Fruit fly (Drosophila melanogaster) whole organism, embryonic: ENCODE data around the gene CG5326.

ENCODE experiments used
- Ada2b ChIP-seq: fragments of 200-800 bp; sonication (Bioruptor generic); IDR thresholded peaks from 2 replicates; pipeline ENCODE4 v1.3.6; 2022; ENCODE audit warnings: missing biosample characterization, missing genetic modification characterization
- CG10565 ChIP-seq: fragments of 200-800 bp; sonication (Bioruptor generic); optimal IDR thresholded peaks from 3 replicates; lab custom pipeline; 2016; ENCODE audit warnings: missing biosample characterization, mild to moderate bottlenecking, missing genetic modification characterization
- CG13123 ChIP-seq: fragments of 200-800 bp; sonication (Bioruptor generic); optimal IDR thresholded peaks from 2 replicates; lab custom pipeline; 2016; ENCODE audit warnings: missing biosample characterization, missing genetic modification characterization
- CG14014 ChIP-seq: fragments of 200-800 bp; sonication (Bioruptor generic); IDR thresholded peaks from 2 replicates; pipeline ENCODE4 v1.3.6; 2022; ENCODE audit warnings: missing biosample characterization, missing genetic modification characterization
- CG14667 ChIP-seq: fragments of 200-800 bp; sonication (Bioruptor generic); IDR thresholded peaks from 2 replicates; pipeline ENCODE4 v1.3.6; 2022; ENCODE audit warnings: missing biosample characterization, missing genetic modification characterization
- CG15479 ChIP-seq: fragments of 200-800 bp; sonication (Bioruptor generic); optimal IDR thresholded peaks from 3 replicates; lab custom pipeline; 2019; ENCODE audit warnings: missing biosample characterization, mild to moderate bottlenecking, missing genetic modification characterization, moderate library complexity
- CG15601 ChIP-seq: fragments of 200-800 bp; sonication (Bioruptor generic); optimal IDR thresholded peaks from 3 replicates; lab custom pipeline; 2019; ENCODE audit warnings: missing biosample characterization, mild to moderate bottlenecking, missing genetic modification characterization, moderate library complexity
- CG16813 ChIP-seq: fragments of 200-800 bp; sonication (Bioruptor generic); IDR thresholded peaks from 3 replicates; pipeline ENCODE4 v1.3.6; 2022; ENCODE audit warnings: missing biosample characterization, missing genetic modification characterization; ENCODE audit not compliant: partially characterized antibody
- CG17568 ChIP-seq: fragments of 200-800 bp; sonication (Bioruptor generic); optimal IDR thresholded peaks from 2 replicates; lab custom pipeline; 2018; ENCODE audit warnings: missing biosample characterization, mild to moderate bottlenecking, missing genetic modification characterization, moderate library complexity
- CG1792 ChIP-seq: fragments of 200-800 bp; sonication (Bioruptor generic); optimal IDR thresholded peaks from 2 replicates; lab custom pipeline; 2016; ENCODE audit warnings: missing biosample characterization, missing genetic modification characterization
- CG18599 ChIP-seq: fragments of 200-800 bp; sonication (Bioruptor generic); optimal IDR thresholded peaks from 3 replicates; lab custom pipeline; 2017; ENCODE audit warnings: missing biosample characterization, missing genetic modification characterization, mild to moderate bottlenecking, moderate library complexity, missing genetic modification reagents
- CG2875 ChIP-seq: fragments of 200-800 bp; sonication (Bioruptor generic); optimal IDR thresholded peaks from 2 replicates; lab custom pipeline; 2017; ENCODE audit warnings: missing biosample characterization, mild to moderate bottlenecking, missing genetic modification characterization, missing genetic modification reagents
- CG2889 ChIP-seq: fragments of 200-800 bp; sonication (Bioruptor generic); IDR thresholded peaks from 3 replicates; pipeline ENCODE4 v1.3.6; 2022; ENCODE audit warnings: missing biosample characterization, missing genetic modification characterization
- CG31365 ChIP-seq: fragments of 200-800 bp; sonication (Bioruptor generic); optimal IDR thresholded peaks from 2 replicates; lab custom pipeline; 2018; ENCODE audit warnings: missing biosample characterization, mild to moderate bottlenecking, missing genetic modification characterization
- CG34224 ChIP-seq: fragments of 200-800 bp; sonication (Bioruptor generic); IDR thresholded peaks from 3 replicates; pipeline ENCODE4 v1.3.6; 2022; ENCODE audit warnings: missing biosample characterization, missing genetic modification characterization; ENCODE audit not compliant: partially characterized antibody
- CG4404 ChIP-seq: fragments of 200-800 bp; sonication (Bioruptor generic); IDR thresholded peaks from 2 replicates; pipeline ENCODE4 v1.3.6; 2022; ENCODE audit warnings: missing biosample characterization, missing genetic modification characterization
- CG8478 ChIP-seq: fragments of >200 bp; optimal IDR thresholded peaks from 2 replicates; lab custom pipeline; 2018
- CG8765 ChIP-seq: fragments of 200-800 bp; sonication (Bioruptor generic); IDR thresholded peaks from 2 replicates; pipeline ENCODE4 v1.3.6; 2022; ENCODE audit warnings: missing biosample characterization, missing genetic modification characterization
- CG9817 ChIP-seq: fragments of 200-800 bp; sonication (Bioruptor generic); optimal IDR thresholded peaks from 2 replicates; lab custom pipeline; 2018; ENCODE audit warnings: missing biosample characterization, mild to moderate bottlenecking, missing genetic modification characterization, moderate library complexity
- HmgD ChIP-seq: fragments of 200-800 bp; sonication (Bioruptor generic); optimal IDR thresholded peaks from 3 replicates; lab custom pipeline; 2016; ENCODE audit warnings: missing biosample characterization, missing genetic modification characterization
- Hr78 ChIP-seq, 2 experiments: fragments of 200-800 bp in 1 of 2; fragments of >200 bp in 1 of 2; sonication (Bioruptor generic) in 1 of 2; optimal IDR thresholded peaks; 2 replicates each; lab custom pipeline; 2017 to 2019; ENCODE audit warnings: missing biosample characterization in 2 of 2, missing genetic modification characterization in 2 of 2, mild to moderate bottlenecking in 1 of 2, moderate library complexity in 1 of 2
- Jarid2 ChIP-seq: fragments of 200-800 bp; sonication (Bioruptor generic); optimal IDR thresholded peaks from 3 replicates; lab custom pipeline; 2017; ENCODE audit warnings: mild to moderate bottlenecking, missing biosample characterization, missing genetic modification reagents, missing genetic modification characterization
- Lhr ChIP-seq: fragments of 200-800 bp; sonication (Bioruptor generic); optimal IDR thresholded peaks from 3 replicates; lab custom pipeline; 2017; ENCODE audit warnings: mild to moderate bottlenecking, missing biosample characterization, missing genetic modification reagents, missing genetic modification characterization
- Mes4 ChIP-seq: fragments of 200-800 bp; sonication (Bioruptor generic); optimal IDR thresholded peaks from 2 replicates; lab custom pipeline; 2016; ENCODE audit warnings: missing biosample characterization, missing genetic modification characterization
- Mrtf ChIP-seq: fragments of 200-800 bp; sonication (Bioruptor generic); IDR thresholded peaks from 3 replicates; pipeline ENCODE4 v1.3.6; 2022; ENCODE audit warnings: missing biosample characterization, missing genetic modification characterization
- Oli ChIP-seq: fragments of 200-800 bp; sonication (Bioruptor generic); optimal IDR thresholded peaks from 2 replicates; lab custom pipeline; 2018; ENCODE audit warnings: missing biosample characterization, mild to moderate bottlenecking, missing genetic modification characterization, moderate library complexity
- Sry-δ ChIP-seq: fragments of 200-800 bp; sonication (Bioruptor generic); optimal IDR thresholded peaks from 2 replicates; lab custom pipeline; 2016; ENCODE audit warnings: missing biosample characterization, missing genetic modification characterization
- Xbp1 ChIP-seq: fragments of 200-800 bp; sonication (Bioruptor generic); optimal IDR thresholded peaks from 3 replicates; lab custom pipeline; 2016; ENCODE audit warnings: missing biosample characterization, mild to moderate bottlenecking, missing genetic modification characterization
- bbx ChIP-seq: fragments of 200-800 bp; sonication (Bioruptor generic); IDR thresholded peaks from 2 replicates; pipeline ENCODE4 v1.3.6; 2022; ENCODE audit warnings: missing biosample characterization, missing genetic modification characterization; ENCODE audit not compliant: partially characterized antibody
- bsh ChIP-seq, 2 experiments: fragments of 200-800 bp; sonication (Bioruptor generic); optimal IDR thresholded peaks; 2 replicates each; lab custom pipeline; 2017 to 2018; ENCODE audit warnings: mild to moderate bottlenecking in 2 of 2, missing biosample characterization in 2 of 2, missing genetic modification characterization in 2 of 2, moderate library complexity in 1 of 2
- croc ChIP-seq: fragments of 200-800 bp; sonication (Bioruptor generic); conservative IDR thresholded peaks from 3 replicates; pipeline ENCODE4 v1.3.6; 2022; ENCODE audit warnings: missing biosample characterization, missing genetic modification characterization
- da ChIP-seq: fragments of 200-800 bp; sonication (Bioruptor generic); optimal IDR thresholded peaks from 2 replicates; lab custom pipeline; 2016; ENCODE audit warnings: missing biosample characterization, missing genetic modification characterization
- gfzf ChIP-seq: fragments of 200-800 bp; sonication (Bioruptor generic); optimal IDR thresholded peaks from 2 replicates; lab custom pipeline; 2016; ENCODE audit warnings: missing biosample characterization, mild to moderate bottlenecking, missing genetic modification characterization, moderate library complexity
- hb ChIP-seq: fragments of 200-800 bp; sonication (Bioruptor generic); IDR thresholded peaks from 3 replicates; pipeline ENCODE4 v1.3.6; 2022; ENCODE audit warnings: missing biosample characterization, missing genetic modification characterization; ENCODE audit not compliant: partially characterized antibody
- hbn ChIP-seq: fragments of 200-800 bp; sonication (Bioruptor generic); IDR thresholded peaks from 2 replicates; pipeline ENCODE4 v1.3.6; 2022; ENCODE audit warnings: missing biosample characterization, missing genetic modification characterization; ENCODE audit not compliant: partially characterized antibody
- kay ChIP-seq: fragments of 200-800 bp; sonication (Bioruptor generic); optimal IDR thresholded peaks from 2 replicates; lab custom pipeline; 2016; ENCODE audit warnings: missing biosample characterization, missing genetic modification characterization
- knrl ChIP-seq: fragments of 200-800 bp; sonication (Bioruptor generic); IDR thresholded peaks from 3 replicates; pipeline ENCODE4 v1.3.6; 2022; ENCODE audit warnings: missing biosample characterization, missing genetic modification characterization; ENCODE audit not compliant: partially characterized antibody
- nerfin-2 ChIP-seq: fragments of 200-800 bp; sonication (Bioruptor generic); IDR thresholded peaks from 2 replicates; pipeline ENCODE4 v1.3.6; 2022; ENCODE audit warnings: missing biosample characterization, missing genetic modification characterization; ENCODE audit not compliant: partially characterized antibody
- psq ChIP-seq: fragments of 200-800 bp; sonication (Bioruptor generic); optimal IDR thresholded peaks from 2 replicates; lab custom pipeline; 2017; ENCODE audit warnings: missing biosample characterization, missing genetic modification characterization
- rib ChIP-seq: fragments of 200-800 bp; sonication (Bioruptor generic); IDR thresholded peaks from 2 replicates; pipeline ENCODE4 v1.3.6; 2022; ENCODE audit warnings: missing biosample characterization, missing genetic modification characterization
- row ChIP-seq: fragments of 200-800 bp; sonication (Bioruptor generic); IDR thresholded peaks from 3 replicates; pipeline ENCODE4 v1.3.6; 2022; ENCODE audit warnings: missing biosample characterization, missing genetic modification characterization
- schlank ChIP-seq: fragments of 200-800 bp; sonication (Bioruptor generic); optimal IDR thresholded peaks from 2 replicates; lab custom pipeline; 2018; ENCODE audit warnings: missing biosample characterization, mild to moderate bottlenecking, missing genetic modification characterization
- sens ChIP-seq: fragments of 200-800 bp; sonication (Bioruptor generic); peaks from one replicate; lab custom pipeline; 2016; ENCODE audit warnings: missing biosample characterization, missing genetic modification characterization
- trem ChIP-seq: fragments of 200-800 bp; optimal IDR thresholded peaks from 3 replicates; lab custom pipeline; 2019; ENCODE audit warnings: missing biosample characterization, mild to moderate bottlenecking, missing genetic modification characterization, moderate library complexity
- unc-4 ChIP-seq: fragments of 200-800 bp; sonication (Bioruptor generic); IDR thresholded peaks from 2 replicates; pipeline ENCODE4 v1.3.6; 2022; ENCODE audit warnings: missing biosample characterization, missing genetic modification characterization; ENCODE audit not compliant: partially characterized antibody
- unpg ChIP-seq: fragments of 200-800 bp; sonication (Bioruptor generic); optimal IDR thresholded peaks from 3 replicates; lab custom pipeline; 2018; ENCODE audit warnings: missing biosample characterization, mild to moderate bottlenecking, missing genetic modification characterization, moderate library complexity
- zen ChIP-seq: fragments of 200-800 bp; sonication (Bioruptor generic); optimal IDR thresholded peaks from 3 replicates; lab custom pipeline; 2018; ENCODE audit warnings: missing biosample characterization, mild to moderate bottlenecking, missing genetic modification characterization, moderate library complexity
- zen2 ChIP-seq: fragments of 200-800 bp; sonication (Bioruptor generic); IDR thresholded peaks from 3 replicates; pipeline ENCODE4 v1.3.6; 2022; ENCODE audit warnings: missing biosample characterization, missing genetic modification characterization; ENCODE audit not compliant: partially characterized antibody

Gene CG5326

DNA sequence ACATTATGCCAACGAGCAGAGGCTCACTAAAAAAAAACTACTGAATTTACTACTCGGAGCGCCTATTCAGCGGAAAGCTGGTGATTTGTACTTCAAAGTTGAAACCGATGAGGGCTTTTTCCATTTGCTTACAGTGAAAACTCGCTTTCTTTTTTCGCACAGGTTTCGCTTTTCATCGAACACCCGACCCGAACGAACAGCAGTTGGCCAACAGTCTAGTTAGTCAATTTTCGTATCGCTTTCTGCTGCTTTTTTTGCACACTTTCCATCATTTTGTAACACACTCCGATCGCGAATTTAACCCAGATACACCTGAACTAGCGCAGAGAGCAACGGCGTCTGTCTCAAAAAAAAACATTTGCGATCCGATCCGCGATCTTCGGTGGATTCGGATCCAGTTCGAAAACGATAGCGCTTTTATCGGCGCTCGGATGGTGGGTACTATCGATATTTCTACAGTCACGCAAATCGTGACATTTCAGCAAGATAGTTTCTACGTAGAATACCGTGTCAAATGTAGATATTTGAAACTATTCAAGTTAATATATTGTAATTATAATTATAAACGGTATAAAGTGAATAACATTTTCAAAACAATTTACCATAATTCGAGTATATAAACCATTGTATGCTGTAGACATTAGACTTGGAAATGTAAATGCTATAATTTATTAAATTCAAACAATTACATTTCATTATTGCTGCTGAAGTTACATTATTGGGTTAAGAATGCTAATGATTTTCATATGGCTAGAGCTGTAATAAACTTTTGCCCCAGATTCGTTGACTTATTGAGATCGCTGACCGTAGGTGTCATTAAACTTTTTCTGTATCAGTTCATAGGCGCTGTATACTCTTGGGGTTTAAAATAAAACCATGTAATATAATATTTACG, 11.2 kb downstream of the CG5326 start, which contains the start of gene CG5346 (continued):
- TF ChIP-seq zen (tag; lab: Kevin White, UChicago) (peak; percentile 9), Jarid2 (GFP tag; lab: Kevin White, UChicago) (peak; percentile 33), Mes4 (no peak), CG16813 (GFP tag; lab: Robert Waterston, UW) (peak; percentile 88), Mrtf (GFP tag; lab: Robert Waterston, UW) (no peak), Xbp1 (GFP tag; lab: Kevin White, UChicago) (no peak), CG8765 (GFP tag; lab: Robert Waterston, UW) (no peak), da (GFP tag; lab: Kevin White, UChicago) (no peak), trem (tag; lab: Kevin White, UChicago) (no peak), rib (GFP tag; lab: Robert Waterston, UW) (peak; percentile 61), HmgD (GFP tag; lab: Kevin White, UChicago) (no peak), sens (GFP tag; lab: Kevin White, UChicago) (peak; percentile 46), CG1792 (GFP tag; lab: Kevin White, UChicago) (no peak), gfzf (GFP tag; lab: Kevin White, UChicago) (no peak), CG14014 (GFP tag; lab: Robert Waterston, UW) (no peak), row (GFP tag; lab: Robert Waterston, UW) (peak; percentile 34; the same call in 2 of the 3 replicates), Sry-δ (GFP tag; lab: Kevin White, UChicago) (peak; percentile 60), Oli (tag; lab: Kevin White, UChicago) (no peak), CG2889 (no peak), bbx (GFP tag; lab: Robert Waterston, UW) (peak; percentile 91), CG15479 (no peak), CG14667 (GFP tag; lab: Robert Waterston, UW) (no peak), CG31365 (no peak), CG17568 (GFP tag; lab: Kevin White, UChicago) (no peak), CG8478 (no peak), knrl (peak; percentile 87), croc (GFP tag; lab: Robert Waterston, UW) (no peak), CG18599 (GFP tag; lab: Kevin White, UChicago) (no peak), Hr78 (GFP tag; optimal IDR thresholded peaks at IDR 0.05; lab: Kevin White, UChicago) (no peak), unpg (GFP tag; lab: Kevin White, UChicago) (no peak), hb (peak; percentile 84), Lhr (GFP tag; lab: Kevin White, UChicago) (peak; percentile 4), CG9817 (tag; lab: Kevin White, UChicago) (no peak), Ada2b (GFP tag; lab: Robert Waterston, UW) (no peak), CG15601 (tag; lab: Kevin White, UChicago) (no peak), nerfin-2 (GFP tag; lab: Robert Waterston, UW) (peak; percentile 78), kay (GFP tag; lab: Kevin White, UChicago) (no peak), CG2875 (GFP tag; lab: Kevin White, UChicago) (no peak), CG34224 (GFP tag; lab: Robert Waterston, UW) (peak; percentile 79), schlank (tag; lab: Kevin White, UChicago) (no peak), CG13123 (GFP tag; lab: Kevin White, UChicago) (no peak), CG10565 (GFP tag; lab: Kevin White, UChicago) (no peak), CG4404 (GFP tag; lab: Robert Waterston, UW) (no peak), zen2 (GFP tag; lab: Robert Waterston, UW) (peak; percentile 36; the same call in 2 of the 3 replicates), psq (GFP tag; lab: Kevin White, UChicago) (no peak), unc-4 (GFP tag; lab: Robert Waterston, UW) (peak; percentile 73), hbn (GFP tag; lab: Robert Waterston, UW) (peak; percentile 84), bsh (GFP tag; optimal IDR thresholded peaks at IDR 0.05; lab: Kevin White, UChicago) (peak in 1 of 2 experiments; percentile 31)
